Fruit fly (Drosophila melanogaster) whole organism, prepupa: ENCODE measurements around the gene Tnks.

ENCODE experiments used
- Blimp-1 ChIP-seq: fragments of 200-800 bp; sonication (Bioruptor generic); optimal IDR thresholded peaks from 3 replicates; lab custom pipeline; 2017; ENCODE audit warnings: missing biosample characterization, missing genetic modification characterization, mild to moderate bottlenecking, moderate library complexity, missing genetic modification reagents
- CG10631 ChIP-seq: fragments of 200-800 bp; sonication (Bioruptor generic); optimal IDR thresholded peaks from 2 replicates; lab custom pipeline; 2016; ENCODE audit warnings: missing biosample characterization, missing genetic modification characterization
- CG11294 ChIP-seq: fragments of 200-800 bp; sonication (Bioruptor generic); IDR thresholded peaks from 2 replicates; pipeline ENCODE4 v1.3.6; 2022; ENCODE audit warnings: missing biosample characterization, missing genetic modification characterization
- CG11902 ChIP-seq: fragments of 200-800 bp; sonication (Bioruptor generic); optimal IDR thresholded peaks from 3 replicates; lab custom pipeline; 2016; ENCODE audit warnings: missing biosample characterization, missing genetic modification characterization
- CG15336 ChIP-seq: fragments of 200-800 bp; sonication (Bioruptor generic); IDR thresholded peaks from 2 replicates; pipeline ENCODE4 v1.3.6; 2022; ENCODE audit warnings: missing biosample characterization, missing genetic modification characterization
- CG16779 ChIP-seq: fragments of 200-800 bp; sonication (Bioruptor generic); optimal IDR thresholded peaks from 3 replicates; lab custom pipeline; 2017; ENCODE audit warnings: missing biosample characterization, mild to moderate bottlenecking, missing genetic modification characterization
- CG3032 ChIP-seq: fragments of 200-800 bp; optimal IDR thresholded peaks from 2 replicates; lab custom pipeline; 2019; ENCODE audit warnings: missing biosample characterization, mild to moderate bottlenecking, missing genetic modification characterization, moderate library complexity
- CG31627 ChIP-seq: fragments of 200-800 bp; sonication (Bioruptor generic); optimal IDR thresholded peaks from 3 replicates; lab custom pipeline; 2016; ENCODE audit warnings: missing biosample characterization, missing genetic modification characterization
- CG32006 ChIP-seq: fragments of 200-800 bp; sonication (Bioruptor generic); optimal IDR thresholded peaks from 3 replicates; lab custom pipeline; 2017; ENCODE audit warnings: missing biosample characterization, mild to moderate bottlenecking, missing genetic modification characterization
- CG34406 ChIP-seq: fragments of 200-800 bp; sonication (Bioruptor generic); optimal IDR thresholded peaks from 3 replicates; lab custom pipeline; 2016; ENCODE audit warnings: missing biosample characterization, missing genetic modification characterization
- CG3919 ChIP-seq: fragments of 200-800 bp; sonication (Bioruptor generic); optimal IDR thresholded peaks from 3 replicates; lab custom pipeline; 2016; ENCODE audit warnings: missing biosample characterization, missing genetic modification characterization
- CG4318 ChIP-seq: fragments of 200-800 bp; sonication (Bioruptor generic); optimal IDR thresholded peaks from 3 replicates; lab custom pipeline; 2017; ENCODE audit warnings: missing biosample characterization, mild to moderate bottlenecking, missing genetic modification characterization
- CG6163 ChIP-seq: fragments of 200-800 bp; sonication (Bioruptor generic); IDR thresholded peaks from 3 replicates; pipeline ENCODE4 v1.3.6; 2022; ENCODE audit warnings: missing biosample characterization, missing genetic modification characterization
- CG6276 ChIP-seq: fragments of 200-800 bp; sonication (Bioruptor generic); optimal IDR thresholded peaks from 2 replicates; lab custom pipeline; 2017; ENCODE audit warnings: missing biosample characterization, mild to moderate bottlenecking, missing genetic modification characterization
- CG6792 ChIP-seq: fragments of 200-800 bp; sonication (Bioruptor generic); optimal IDR thresholded peaks from 3 replicates; lab custom pipeline; 2016; ENCODE audit warnings: missing biosample characterization, missing genetic modification characterization
- CG6808 ChIP-seq: fragments of 200-800 bp; sonication (Bioruptor generic); optimal IDR thresholded peaks from 3 replicates; lab custom pipeline; 2017; ENCODE audit warnings: missing biosample characterization, missing genetic modification characterization, mild to moderate bottlenecking, moderate library complexity, missing genetic modification reagents
- CG7368 ChIP-seq: fragments of 200-800 bp; sonication (Bioruptor generic); optimal IDR thresholded peaks from 3 replicates; lab custom pipeline; 2016; ENCODE audit warnings: missing biosample characterization, missing genetic modification characterization
- CG8632 ChIP-seq: fragments of 200-800 bp; sonication (Bioruptor generic); optimal IDR thresholded peaks from 3 replicates; lab custom pipeline; 2016; ENCODE audit warnings: missing biosample characterization, missing genetic modification characterization
- Eip93F ChIP-seq: fragments of 200-800 bp; sonication (Bioruptor generic); optimal IDR thresholded peaks from 2 replicates; lab custom pipeline; 2016; ENCODE audit warnings: missing biosample characterization, mild to moderate bottlenecking, missing genetic modification characterization
- Ets96B ChIP-seq: fragments of 200-800 bp; optimal IDR thresholded peaks from 2 replicates; lab custom pipeline; 2019; ENCODE audit warnings: missing biosample characterization, mild to moderate bottlenecking, missing genetic modification characterization, moderate library complexity
- Gug ChIP-seq: fragments of 200-800 bp; sonication (Bioruptor generic); IDR thresholded peaks from 2 replicates; pipeline ENCODE4 v1.3.6; 2022; ENCODE audit warnings: missing biosample characterization, missing genetic modification characterization
- Hr38 ChIP-seq: sonication (Bioruptor generic); optimal IDR thresholded peaks from 2 replicates; lab custom pipeline; 2016; ENCODE audit warnings: missing biosample characterization, missing genetic modification characterization
- Hr39 ChIP-seq: fragments of 200-800 bp; sonication (Bioruptor generic); optimal IDR thresholded peaks from 2 replicates; lab custom pipeline; 2016; ENCODE audit warnings: missing biosample characterization, missing genetic modification characterization
- Hr4 ChIP-seq: fragments of 200-800 bp; sonication (Bioruptor generic); optimal IDR thresholded peaks from 3 replicates; lab custom pipeline; 2016; ENCODE audit warnings: missing biosample characterization, missing genetic modification characterization
- Lpt ChIP-seq: fragments of 200-800 bp; sonication (Bioruptor generic); optimal IDR thresholded peaks from 3 replicates; lab custom pipeline; 2016; ENCODE audit warnings: missing biosample characterization, missing genetic modification characterization
- Met ChIP-seq: fragments of 200-800 bp; sonication (Bioruptor generic); optimal IDR thresholded peaks from 3 replicates; lab custom pipeline; 2016; ENCODE audit warnings: missing biosample characterization, missing genetic modification characterization
- OdsH ChIP-seq: fragments of 200-800 bp; sonication (Bioruptor generic); optimal IDR thresholded peaks from 3 replicates; lab custom pipeline; 2016; ENCODE audit warnings: missing biosample characterization, missing genetic modification characterization
- Smox ChIP-seq: fragments of 200-800 bp; sonication (Bioruptor generic); optimal IDR thresholded peaks from 3 replicates; lab custom pipeline; 2016; ENCODE audit warnings: missing biosample characterization, missing genetic modification characterization
- Sox102F ChIP-seq: fragments of 200-800 bp; sonication (Bioruptor generic); optimal IDR thresholded peaks from 2 replicates; lab custom pipeline; 2016; ENCODE audit warnings: missing biosample characterization, mild to moderate bottlenecking, missing genetic modification characterization
- Sox14 ChIP-seq: fragments of 200-800 bp; sonication (Bioruptor generic); optimal IDR thresholded peaks from 3 replicates; lab custom pipeline; 2016; ENCODE audit warnings: missing biosample characterization, missing genetic modification characterization
- Sox15 ChIP-seq: fragments of 200-800 bp; sonication (Bioruptor generic); optimal IDR thresholded peaks from 3 replicates; lab custom pipeline; 2016; ENCODE audit warnings: missing biosample characterization, missing genetic modification characterization
- achi ChIP-seq: fragments of 200-800 bp; sonication (Bioruptor generic); optimal IDR thresholded peaks from 3 replicates; lab custom pipeline; 2016; ENCODE audit warnings: missing biosample characterization, missing genetic modification characterization
- acj6 ChIP-seq: fragments of 200-800 bp; sonication (Bioruptor generic); optimal IDR thresholded peaks from 3 replicates; lab custom pipeline; 2016; ENCODE audit warnings: missing biosample characterization, missing genetic modification characterization
- cyc ChIP-seq: fragments of 200-800 bp; sonication (Bioruptor generic); optimal IDR thresholded peaks from 3 replicates; lab custom pipeline; 2016; ENCODE audit warnings: missing biosample characterization, missing genetic modification characterization
- dac ChIP-seq: fragments of 200-800 bp; sonication (Bioruptor generic); optimal IDR thresholded peaks from 2 replicates; lab custom pipeline; 2017; ENCODE audit warnings: missing biosample characterization, mild to moderate bottlenecking, missing genetic modification characterization
- dsx ChIP-seq: fragments of 200-800 bp; optimal IDR thresholded peaks from 3 replicates; lab custom pipeline; 2019; ENCODE audit warnings: missing biosample characterization, mild to moderate bottlenecking, missing genetic modification characterization, moderate library complexity; ENCODE audit not compliant: poor library complexity, severe bottlenecking
- eg ChIP-seq: fragments of 200-800 bp; sonication (Bioruptor generic); IDR thresholded peaks from 3 replicates; pipeline ENCODE4 v1.3.6; 2022; ENCODE audit warnings: missing biosample characterization, missing genetic modification characterization
- fd59A ChIP-seq: fragments of 200-800 bp; sonication (Bioruptor generic); optimal IDR thresholded peaks from 2 replicates; lab custom pipeline; 2017; ENCODE audit warnings: missing biosample characterization, mild to moderate bottlenecking, missing genetic modification characterization, missing genetic modification reagents
- fd85E ChIP-seq: fragments of 200-800 bp; sonication (Bioruptor generic); optimal IDR thresholded peaks from 3 replicates; lab custom pipeline; 2016; ENCODE audit warnings: missing biosample characterization, missing genetic modification characterization
- fkh ChIP-seq: fragments of 200-800 bp; sonication (Bioruptor generic); optimal IDR thresholded peaks from 3 replicates; lab custom pipeline; 2017; ENCODE audit warnings: missing biosample characterization, mild to moderate bottlenecking, missing genetic modification characterization, moderate library complexity
- net ChIP-seq: fragments of 200-800 bp; sonication (Bioruptor generic); optimal IDR thresholded peaks from 3 replicates; lab custom pipeline; 2016; ENCODE audit warnings: missing biosample characterization, missing genetic modification characterization
- pdm3 ChIP-seq: fragments of 200-800 bp; sonication (Bioruptor generic); optimal IDR thresholded peaks from 3 replicates; lab custom pipeline; 2016; ENCODE audit warnings: missing biosample characterization, missing genetic modification characterization
- spab ChIP-seq: fragments of 200-800 bp; sonication (Bioruptor generic); optimal IDR thresholded peaks from 2 replicates; lab custom pipeline; 2017; ENCODE audit warnings: missing biosample characterization, mild to moderate bottlenecking, missing genetic modification characterization, missing genetic modification reagents
- ss ChIP-seq, 2 experiments: fragments of 200-800 bp; sonication (Bioruptor generic); optimal IDR thresholded peaks; 2 replicates in 1 of 2; 3 replicates in 1 of 2; lab custom pipeline; 2017 to 2018; ENCODE audit warnings: mild to moderate bottlenecking in 2 of 2, missing biosample characterization in 2 of 2, missing genetic modification characterization in 2 of 2, moderate library complexity in 1 of 2
- topi ChIP-seq: fragments of 200-800 bp; sonication (Bioruptor generic); optimal IDR thresholded peaks from 3 replicates; lab custom pipeline; 2016; ENCODE audit warnings: missing biosample characterization, missing genetic modification characterization
- vri ChIP-seq: fragments of 200-800 bp; sonication (Bioruptor generic); optimal IDR thresholded peaks from 3 replicates; lab custom pipeline; 2016; ENCODE audit warnings: missing biosample characterization, mild to moderate bottlenecking, missing genetic modification characterization

Tnks gene

DNA sequence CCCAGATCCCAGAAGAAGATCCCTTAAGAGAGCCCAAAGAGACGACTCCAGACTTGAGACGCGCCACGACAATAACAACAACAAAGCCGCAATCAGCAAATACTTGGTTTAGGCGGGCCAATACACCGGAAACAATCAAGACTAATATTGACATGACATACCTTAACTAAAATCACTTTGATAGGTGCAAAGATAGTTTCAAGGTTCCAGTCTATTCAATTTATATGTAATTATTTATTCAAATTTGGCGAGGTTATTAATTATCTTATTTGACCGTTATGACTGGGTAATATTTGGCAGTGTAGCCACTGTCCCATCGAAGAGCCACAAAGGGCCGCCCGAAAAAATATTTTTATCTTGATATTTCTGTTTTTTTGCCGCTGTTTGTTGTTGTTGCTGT lies 20.6 kb downstream of the Tnks start (continued):
- TF ChIP-seq dsx (peak; percentile 83), net (GFP tag; lab: Kevin White, UChicago) (peak; percentile 79), Lpt (peak; percentile 42), CG8632 (GFP tag; lab: Kevin White, UChicago) (peak; percentile 87), Sox15 (peak; percentile 76), CG15336 (GFP tag; lab: Robert Waterston, UW) (peak; percentile 31; the same call in 1 of the 2 replicates), CG10631 (peak; percentile 86), eg (GFP tag; lab: Robert Waterston, UW) (peak; percentile 31; the same call in 1 of the 3 replicates), Hr39 (peak; percentile 86), Sox102F (peak; percentile 92), CG7368 (peak; percentile 86), vri (peak; percentile 91), OdsH (GFP tag; lab: Kevin White, UChicago) (peak; percentile 89), achi (GFP tag; lab: Kevin White, UChicago) (peak; percentile 86), pdm3 (GFP tag; lab: Kevin White, UChicago) (peak; percentile 85), Hr38 (GFP tag; lab: Kevin White, UChicago) (no peak), CG6163 (GFP tag; lab: Robert Waterston, UW) (peak; percentile 88), CG6276 (GFP tag; lab: Kevin White, UChicago) (no peak), dac (GFP tag; lab: Kevin White, UChicago) (no peak), CG16779 (peak; percentile 43), ss (GFP tag; optimal IDR thresholded peaks at IDR 0.05; lab: Kevin White, UChicago) (peak; percentile 86 to 90), CG3032 (peak; percentile 86), cyc (GFP tag; lab: Kevin White, UChicago) (peak; percentile 92), Smox (GFP tag; lab: Kevin White, UChicago) (peak; percentile 91), Eip93F (peak; percentile 92), Blimp-1 (peak; percentile 81), fd59A (peak; percentile 70)

DNA sequence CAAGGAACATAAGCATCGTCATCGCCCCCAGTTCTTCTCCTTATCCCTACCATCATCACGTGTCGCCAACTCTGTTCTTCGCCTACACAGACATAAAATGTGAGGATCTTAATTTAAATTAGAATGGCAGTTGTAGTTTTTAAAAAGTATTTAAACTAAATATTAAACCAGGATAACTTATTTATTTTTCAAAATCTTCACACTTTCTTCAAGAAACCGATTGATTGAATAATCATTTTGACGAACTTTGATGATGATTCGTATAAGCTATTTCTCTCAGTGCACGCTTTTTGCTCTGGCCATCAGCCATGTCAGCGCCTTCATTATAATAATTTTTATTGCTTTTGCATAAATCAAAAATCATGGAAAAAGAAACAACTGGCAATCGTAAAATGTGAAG lies 22.1 kb downstream of the Tnks start:
- TF ChIP-seq CG6792 (peak; percentile 61), Hr39 (peak; percentile 72), pdm3 (GFP tag; lab: Kevin White, UChicago) (peak; percentile 66), CG11902 (GFP tag; lab: Kevin White, UChicago) (peak; percentile 8), OdsH (GFP tag; lab: Kevin White, UChicago) (peak; percentile 45), CG11294 (no peak), Smox (GFP tag; lab: Kevin White, UChicago) (peak; percentile 78), Hr38 (GFP tag; lab: Kevin White, UChicago) (no peak), dac (GFP tag; lab: Kevin White, UChicago) (no peak), CG15336 (GFP tag; lab: Robert Waterston, UW) (no peak), Hr4 (peak; percentile 25), CG31627 (GFP tag; lab: Kevin White, UChicago) (peak; percentile 67), CG6276 (GFP tag; lab: Kevin White, UChicago) (no peak), CG6163 (GFP tag; lab: Robert Waterston, UW) (peak; percentile 45; the same call in 1 of the 3 replicates), CG32006 (GFP tag; lab: Kevin White, UChicago) (peak; percentile 35), fkh (GFP tag; lab: Kevin White, UChicago) (no peak), dsx (peak; percentile 72), Eip93F (peak; percentile 66), topi (peak; percentile 86), fd59A (peak; percentile 17), Sox14 (GFP tag; lab: Kevin White, UChicago) (peak; percentile 54), ss (GFP tag; optimal IDR thresholded peaks at IDR 0.05; lab: Kevin White, UChicago) (peak; percentile 37 to 70), CG4318 (no peak), Sox15 (peak; percentile 39), CG34406 (GFP tag; lab: Kevin White, UChicago) (peak; percentile 66), CG16779 (no peak), CG3032 (peak; percentile 65), Lpt (no peak), CG10631 (peak; percentile 62), Ets96B (tag; lab: Kevin White, UChicago) (peak; percentile 70), achi (GFP tag; lab: Kevin White, UChicago) (peak; percentile 56), fd85E (no peak), spab (GFP tag; lab: Kevin White, UChicago) (peak; percentile 39), CG6808 (GFP tag; lab: Kevin White, UChicago) (peak; percentile 69), Gug (GFP tag; lab: Robert Waterston, UW) (no peak), Met (GFP tag; lab: Kevin White, UChicago) (peak; percentile 85), net (GFP tag; lab: Kevin White, UChicago) (peak; percentile 33), eg (GFP tag; lab: Robert Waterston, UW) (no peak), CG3919 (peak; percentile 72), vri (peak; percentile 62), CG8632 (GFP tag; lab: Kevin White, UChicago) (peak; percentile 55), acj6 (GFP tag; lab: Kevin White, UChicago) (peak; percentile 62)
